Worm (Caenorhabditis elegans) whole organism, L3 larva: ENCODE measurements around the gene C05E4.7.

ENCODE experiments used
- R02D3.7 ChIP-seq: fragments of 150-350 bp; optimal IDR thresholded peaks from 2 replicates; lab custom pipeline; 2014; ENCODE audit warnings: missing biosample characterization, missing genetic modification characterization
- aly-2 ChIP-seq: fragments of 150-350 bp; optimal IDR thresholded peaks from 2 replicates; lab custom pipeline; 2014; ENCODE audit warnings: missing biosample characterization, missing genetic modification characterization
- ceh-9 ChIP-seq: sonication (generic microtip); optimal IDR thresholded peaks from 2 replicates; lab custom pipeline; 2018; ENCODE audit warnings: missing biosample characterization, missing genetic modification characterization
- fos-1 ChIP-seq: fragments of 150-350 bp; optimal IDR thresholded peaks from 2 replicates; lab custom pipeline; 2014; ENCODE audit warnings: missing biosample characterization, missing genetic modification characterization
- lin-15B ChIP-seq: fragments of 150-350 bp; optimal IDR thresholded peaks from 2 replicates; lab custom pipeline; 2014; ENCODE audit warnings: missing biosample characterization, missing genetic modification characterization
- mml-1 ChIP-seq: fragments of 150-350 bp; sonication (generic microtip); optimal IDR thresholded peaks from 3 replicates; lab custom pipeline; 2014; ENCODE audit warnings: missing biosample characterization, missing genetic modification characterization
- nhr-23 ChIP-seq: fragments of 150-350 bp; optimal IDR thresholded peaks from 2 replicates; lab custom pipeline; 2014; ENCODE audit warnings: missing biosample characterization, missing genetic modification reagents, missing genetic modification characterization
- nhr-28 ChIP-seq: fragments of 150-350 bp; optimal IDR thresholded peaks from 2 replicates; lab custom pipeline; 2014; ENCODE audit warnings: missing biosample characterization, missing genetic modification characterization
- pha-4 ChIP-seq: fragments of 150-350 bp; optimal IDR thresholded peaks from 2 replicates; lab custom pipeline; 2014; ENCODE audit warnings: missing biosample characterization, missing genetic modification reagents, missing genetic modification characterization
- snpc-4 ChIP-seq: fragments of 150-350 bp; optimal IDR thresholded peaks from 2 replicates; lab custom pipeline; 2014; ENCODE audit warnings: missing biosample characterization, missing genetic modification characterization
- unc-39 ChIP-seq: sonication (generic microtip); optimal IDR thresholded peaks from 4 replicates; lab custom pipeline; 2017; ENCODE audit warnings: missing biosample characterization, missing genetic modification characterization
- ztf-4 ChIP-seq: fragments of 150-350 bp; optimal IDR thresholded peaks from 2 replicates; lab custom pipeline; 2014; ENCODE audit warnings: missing biosample characterization, missing genetic modification characterization

DNA sequence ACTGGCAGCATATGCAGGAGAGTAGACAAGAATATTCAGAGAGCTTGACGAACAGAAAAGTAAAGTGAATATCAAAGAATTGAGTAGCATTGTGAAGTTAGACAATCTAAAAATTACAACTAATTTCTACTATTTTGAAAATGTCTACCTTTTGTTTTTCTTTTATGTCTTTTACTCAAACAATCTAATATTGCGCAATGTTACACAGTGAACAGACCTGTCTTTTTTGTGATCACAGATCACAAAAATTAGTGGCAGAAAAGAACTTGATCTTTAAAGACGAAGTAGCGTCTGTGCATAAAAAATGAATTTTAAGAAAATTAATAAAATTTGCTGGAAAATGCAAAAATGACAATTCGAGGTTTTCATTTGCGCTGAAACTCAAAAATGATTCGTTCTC lies 42.9 kb upstream of the C05E4.7 start:
- TF ChIP-seq snpc-4 (tag; lab: Kevin White, UChicago), result no peak
- TF ChIP-seq lin-15B (tag; lab: Kevin White, UChicago), result no peak
- no peak for TF ChIP-seq mml-1 (tag; lab: Kevin White, UChicago)
- no peak for TF ChIP-seq unc-39 (tag; lab: Kevin White, UChicago)
- no peak for TF ChIP-seq pha-4 (tag; lab: Kevin White, UChicago)
- TF ChIP-seq nhr-23 (tag; lab: Kevin White, UChicago), result no peak
- no peak for TF ChIP-seq aly-2 (tag; lab: Kevin White, UChicago)
- TF ChIP-seq ceh-9 (tag; lab: Kevin White, UChicago), result no peak
- TF ChIP-seq fos-1 (tag; lab: Kevin White, UChicago), result no peak
- no peak for TF ChIP-seq ztf-4
- no peak for TF ChIP-seq R02D3.7 (tag; lab: Kevin White, UChicago)
- no peak for TF ChIP-seq nhr-28 (tag; lab: Kevin White, UChicago)
